Worm (Caenorhabditis elegans) whole organism, late embryonic: ENCODE results near the gene eif-2D.
A peak's percentile ranks its signal among the peaks of the same experiment; 100 is the strongest.

Experiments
- C08G9.2 ChIP-seq: sonication (generic microtip); optimal IDR thresholded peaks from 2 replicates; lab custom pipeline; 2016; ENCODE audit warnings: mild to moderate bottlenecking, missing genetic modification characterization, moderate library complexity, missing compliant biosample characterization
- K09A11.1 ChIP-seq: sonication (generic microtip); optimal IDR thresholded peaks from 2 replicates; lab custom pipeline; 2017; ENCODE audit warnings: antibody characterized with exemption, mild to moderate bottlenecking, missing genetic modification characterization, missing compliant biosample characterization; ENCODE audit not compliant: insufficient read depth
- T23F11.4 ChIP-seq: fragments of 200-800 bp; sonication (Bioruptor generic); optimal IDR thresholded peaks from 2 replicates; lab custom pipeline; 2018; ENCODE audit warnings: mild to moderate bottlenecking, missing genetic modification characterization, missing compliant biosample characterization
- Y22D7AL.16 ChIP-seq: sonication (generic microtip); optimal IDR thresholded peaks from 2 replicates; lab custom pipeline; 2016; ENCODE audit warnings: missing genetic modification characterization, missing compliant biosample characterization
- ahr-1 ChIP-seq: sonication (generic microtip); optimal IDR thresholded peaks from 2 replicates; lab custom pipeline; 2016; ENCODE audit warnings: missing genetic modification characterization, missing compliant biosample characterization
- ama-1 ChIP-seq: fragments of 150-350 bp; optimal IDR thresholded peaks from 2 replicates; lab custom pipeline; 2014
- ceh-2 ChIP-seq: sonication (generic microtip); optimal IDR thresholded peaks from 2 replicates; lab custom pipeline; 2016; ENCODE audit warnings: missing genotype, missing genetic modification characterization, missing compliant biosample characterization
- ceh-30 ChIP-seq: fragments of 150-350 bp; optimal IDR thresholded peaks from 2 replicates; lab custom pipeline; 2014; ENCODE audit warnings: missing biosample characterization, missing genetic modification characterization
- ceh-31 ChIP-seq: sonication (generic microtip); optimal IDR thresholded peaks from 2 replicates; lab custom pipeline; 2016; ENCODE audit warnings: missing genetic modification characterization, missing compliant biosample characterization
- ceh-34 ChIP-seq: sonication (generic microtip); optimal IDR thresholded peaks from 2 replicates; lab custom pipeline; 2016; ENCODE audit warnings: mild to moderate bottlenecking, missing genetic modification characterization, missing compliant biosample characterization
- ceh-9 ChIP-seq: sonication (generic microtip); optimal IDR thresholded peaks from 2 replicates; lab custom pipeline; 2016; ENCODE audit warnings: mild to moderate bottlenecking, missing genetic modification characterization, inconsistent platforms, missing compliant biosample characterization
- che-1 ChIP-seq: sonication (generic microtip); optimal IDR thresholded peaks from 2 replicates; lab custom pipeline; 2016; ENCODE audit warnings: mild to moderate bottlenecking, missing genetic modification characterization, missing compliant biosample characterization
- dmd-4 ChIP-seq: sonication (generic microtip); optimal IDR thresholded peaks from 2 replicates; lab custom pipeline; 2016; ENCODE audit warnings: borderline replicate concordance, missing genetic modification characterization, missing compliant biosample characterization
- dve-1 ChIP-seq: sonication (generic microtip); optimal IDR thresholded peaks from 2 replicates; lab custom pipeline; 2017; ENCODE audit warnings: antibody characterized with exemption, mild to moderate bottlenecking, missing genetic modification characterization, missing compliant biosample characterization
- elt-2 ChIP-seq: sonication (generic microtip); optimal IDR thresholded peaks from 2 replicates; lab custom pipeline; 2016; ENCODE audit warnings: missing genetic modification reagents, missing genetic modification characterization, missing compliant biosample characterization
- elt-4 ChIP-seq: sonication (generic microtip); optimal IDR thresholded peaks from 2 replicates; lab custom pipeline; 2016; ENCODE audit warnings: missing genetic modification characterization, missing compliant biosample characterization
- ets-4 ChIP-seq: sonication (generic microtip); optimal IDR thresholded peaks from 2 replicates; lab custom pipeline; 2016; ENCODE audit warnings: missing genetic modification characterization, missing compliant biosample characterization
- eyg-1 ChIP-seq: sonication (generic microtip); optimal IDR thresholded peaks from 2 replicates; lab custom pipeline; 2016; ENCODE audit warnings: missing genotype, missing genetic modification characterization, missing compliant biosample characterization
- fax-1 ChIP-seq: sonication (generic microtip); optimal IDR thresholded peaks from 2 replicates; lab custom pipeline; 2016; ENCODE audit warnings: missing genotype, missing genetic modification characterization, missing compliant biosample characterization
- fkh-6 ChIP-seq: sonication (generic microtip); optimal IDR thresholded peaks from 2 replicates; lab custom pipeline; 2016; ENCODE audit warnings: missing genetic modification characterization, missing compliant biosample characterization
- hlh-13 ChIP-seq: fragments of 200-800 bp; sonication (Bioruptor generic); optimal IDR thresholded peaks from 2 replicates; lab custom pipeline; 2018; ENCODE audit warnings: mild to moderate bottlenecking, missing genetic modification characterization, missing compliant biosample characterization
- hlh-15 ChIP-seq: sonication (generic microtip); optimal IDR thresholded peaks from 2 replicates; lab custom pipeline; 2016; ENCODE audit warnings: missing genetic modification characterization, missing compliant biosample characterization
- hlh-30 ChIP-seq: sonication (generic microtip); optimal IDR thresholded peaks from 2 replicates; lab custom pipeline; 2017; ENCODE audit warnings: antibody characterized with exemption, missing genetic modification characterization, missing compliant biosample characterization; ENCODE audit not compliant: insufficient read depth
- hlh-8 ChIP-seq: sonication (generic microtip); optimal IDR thresholded peaks from 2 replicates; lab custom pipeline; 2016; ENCODE audit warnings: missing genotype, missing genetic modification characterization, missing compliant biosample characterization
- lim-6 ChIP-seq: sonication (generic microtip); optimal IDR thresholded peaks from 2 replicates; lab custom pipeline; 2016; ENCODE audit warnings: missing genetic modification characterization, missing compliant biosample characterization
- madf-2 ChIP-seq: sonication (generic microtip); optimal IDR thresholded peaks from 2 replicates; lab custom pipeline; 2017; ENCODE audit warnings: missing genetic modification characterization, missing compliant biosample characterization
- nfya-1 ChIP-seq: sonication (generic microtip); optimal IDR thresholded peaks from 2 replicates; lab custom pipeline; 2017; ENCODE audit warnings: missing genetic modification characterization, mild to moderate bottlenecking, missing compliant biosample characterization, antibody characterized with exemption, moderate library complexity
- npax-4 ChIP-seq: sonication (generic microtip); optimal IDR thresholded peaks from 2 replicates; lab custom pipeline; 2016; ENCODE audit warnings: missing genetic modification characterization, missing compliant biosample characterization
- pag-3 ChIP-seq: sonication (generic microtip); optimal IDR thresholded peaks from 2 replicates; lab custom pipeline; 2016; ENCODE audit warnings: missing compliant biosample characterization, missing genetic modification characterization, borderline replicate concordance
- pha-2 ChIP-seq: sonication (generic microtip); optimal IDR thresholded peaks from 2 replicates; lab custom pipeline; 2017; ENCODE audit warnings: mild to moderate bottlenecking, missing genetic modification characterization, missing compliant biosample characterization
- rnt-1 ChIP-seq: sonication (generic microtip); optimal IDR thresholded peaks from 2 replicates; lab custom pipeline; 2016; ENCODE audit warnings: missing genetic modification characterization, missing compliant biosample characterization
- sdc-2 ChIP-seq: sonication (generic microtip); optimal IDR thresholded peaks from 2 replicates; lab custom pipeline; 2016; ENCODE audit warnings: missing genotype, missing genetic modification characterization, missing compliant biosample characterization
- sox-2 ChIP-seq: fragments of 200-800 bp; sonication (Bioruptor generic); IDR thresholded peaks from 2 replicates; pipeline ENCODE4 v1.3.6; 2022; ENCODE audit warnings: missing genetic modification reagents, missing genetic modification characterization, missing compliant biosample characterization
- sox-4 ChIP-seq: sonication (generic microtip); optimal IDR thresholded peaks from 2 replicates; lab custom pipeline; 2017; ENCODE audit warnings: mild to moderate bottlenecking, missing genetic modification characterization, inconsistent platforms, missing compliant biosample characterization
- tbx-2 ChIP-seq: sonication (generic microtip); optimal IDR thresholded peaks from 2 replicates; lab custom pipeline; 2016; ENCODE audit warnings: missing genetic modification characterization, missing compliant biosample characterization
- tbx-7 ChIP-seq: sonication (generic microtip); optimal IDR thresholded peaks from 2 replicates; lab custom pipeline; 2016; ENCODE audit warnings: missing genotype, missing genetic modification characterization, missing compliant biosample characterization
- unc-42 ChIP-seq: sonication (generic microtip); optimal IDR thresholded peaks from 2 replicates; lab custom pipeline; 2016; ENCODE audit warnings: missing genotype, missing genetic modification characterization, missing compliant biosample characterization
- unc-86 ChIP-seq: sonication (generic microtip); optimal IDR thresholded peaks from 2 replicates; lab custom pipeline; 2016; ENCODE audit warnings: missing genetic modification characterization, missing compliant biosample characterization
- ztf-16 ChIP-seq: sonication (generic microtip); optimal IDR thresholded peaks from 2 replicates; lab custom pipeline; 2017; ENCODE audit warnings: missing genetic modification characterization, missing compliant biosample characterization

Gene eif-2D

DNA sequence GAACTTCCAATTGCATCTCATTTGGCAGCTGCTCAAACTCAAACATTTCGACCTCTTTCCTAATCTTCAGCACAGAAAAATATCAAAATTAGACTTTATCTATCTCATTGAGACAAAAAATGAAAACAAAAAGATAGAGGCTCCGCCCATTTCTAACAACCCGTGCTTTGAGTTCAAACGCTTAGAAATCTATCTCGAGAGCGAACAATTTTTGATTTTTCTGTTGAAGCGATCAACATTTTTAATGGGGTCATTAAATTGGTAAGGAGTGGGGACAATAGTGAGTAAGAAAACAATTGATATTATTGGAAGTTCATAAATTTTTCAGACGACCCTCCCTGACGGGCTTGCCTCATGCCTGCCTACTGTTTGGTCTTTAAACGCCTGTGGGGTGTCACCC, 7.3 kb downstream of the eif-2D start, which contains the start of the genes C25H3.10 and C25H3.1:
C25H3.10 (minus strand) TSS at position 101 of the 400 bp plus-strand sequence.
C25H3.1 (plus strand) TSS at position 203 of the 400 bp plus-strand sequence.
- no peak for TF ChIP-seq fkh-6 (tag; lab: Kevin White, UChicago)
- TF ChIP-seq ama-1 (lab: Kevin White, UChicago) = no peak
- TF ChIP-seq lim-6 (tag; lab: Kevin White, UChicago) = no peak
- no peak for TF ChIP-seq fax-1 (tag; lab: Kevin White, UChicago)
- TF ChIP-seq che-1 (tag; lab: Kevin White, UChicago) = no peak
- no peak for TF ChIP-seq ceh-30 (tag; lab: Kevin White, UChicago)
- TF ChIP-seq sdc-2 (tag; lab: Kevin White, UChicago) = no peak
- TF ChIP-seq elt-4 (tag; lab: Kevin White, UChicago) = no peak
- no peak for TF ChIP-seq ceh-34 (tag; lab: Kevin White, UChicago)
- TF ChIP-seq dmd-4 (tag; lab: Kevin White, UChicago) = no peak
- no peak for TF ChIP-seq ceh-9
- no peak for TF ChIP-seq ahr-1 (tag; lab: Kevin White, UChicago)
- TF ChIP-seq K09A11.1 (tag; lab: Kevin White, UChicago) = no peak
- TF ChIP-seq unc-42 (tag; lab: Kevin White, UChicago) = no peak
- no peak for TF ChIP-seq Y22D7AL.16
- TF ChIP-seq pag-3 (tag; lab: Kevin White, UChicago) = no peak
- no peak for TF ChIP-seq hlh-13
- TF ChIP-seq hlh-15 (tag; lab: Kevin White, UChicago) = no peak
- no peak for TF ChIP-seq C08G9.2 (tag; lab: Kevin White, UChicago)
- no peak for TF ChIP-seq pha-2 (tag; lab: Kevin White, UChicago)

DNA sequence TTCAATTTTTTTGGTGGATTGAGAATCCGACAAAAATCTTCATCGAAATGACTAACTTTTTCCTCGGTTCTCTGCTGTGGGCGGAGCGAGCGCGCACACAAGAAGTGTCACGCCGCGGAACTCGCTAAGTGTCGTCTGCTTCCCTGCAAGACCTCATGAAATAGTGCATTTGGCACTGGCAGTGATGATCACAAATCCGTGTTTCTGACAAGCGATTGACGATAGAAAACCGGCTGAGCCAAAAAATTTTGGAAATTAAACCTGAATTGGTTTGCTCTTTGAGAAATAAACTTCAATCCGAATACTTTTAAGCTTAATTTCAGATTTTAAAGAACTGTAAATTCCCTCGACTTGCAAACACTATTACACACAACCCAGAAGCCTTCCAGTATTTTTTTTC, 10.0 kb downstream of the eif-2D start:
- peak; percentile 66 for TF ChIP-seq ama-1 (lab: Kevin White, UChicago)
- no peak for TF ChIP-seq lim-6 (tag; lab: Kevin White, UChicago)
- peak; percentile 39 for TF ChIP-seq dve-1 (tag; lab: Kevin White, UChicago)
- peak; percentile 21 for TF ChIP-seq elt-2 (tag; lab: Kevin White, UChicago)
- TF ChIP-seq che-1 (tag; lab: Kevin White, UChicago) = no peak
- TF ChIP-seq tbx-2 (tag; lab: Kevin White, UChicago) = no peak
- TF ChIP-seq ets-4 (tag; lab: Kevin White, UChicago) = no peak
- no peak for TF ChIP-seq fkh-6 (tag; lab: Kevin White, UChicago)
- no peak for TF ChIP-seq ceh-2 (tag; lab: Kevin White, UChicago)
- TF ChIP-seq rnt-1 (tag; lab: Kevin White, UChicago) = no peak
- no peak for TF ChIP-seq ztf-16
- no peak for TF ChIP-seq unc-42 (tag; lab: Kevin White, UChicago)
- no peak for TF ChIP-seq hlh-8
- no peak for TF ChIP-seq tbx-7 (tag; lab: Kevin White, UChicago)
- TF ChIP-seq nfya-1 (tag; lab: Kevin White, UChicago) = no peak
- TF ChIP-seq madf-2 (tag; lab: Kevin White, UChicago) = no peak
- peak; percentile 15 for TF ChIP-seq hlh-30 (tag; lab: Kevin White, UChicago)
- TF ChIP-seq C08G9.2 (tag; lab: Kevin White, UChicago) = no peak
- TF ChIP-seq fax-1 (tag; lab: Kevin White, UChicago) = no peak
- TF ChIP-seq sox-4 (tag; lab: Kevin White, UChicago) = no peak
- no peak for TF ChIP-seq eyg-1 (tag; lab: Kevin White, UChicago)
- TF ChIP-seq dmd-4 (tag; lab: Kevin White, UChicago) = no peak

DNA sequence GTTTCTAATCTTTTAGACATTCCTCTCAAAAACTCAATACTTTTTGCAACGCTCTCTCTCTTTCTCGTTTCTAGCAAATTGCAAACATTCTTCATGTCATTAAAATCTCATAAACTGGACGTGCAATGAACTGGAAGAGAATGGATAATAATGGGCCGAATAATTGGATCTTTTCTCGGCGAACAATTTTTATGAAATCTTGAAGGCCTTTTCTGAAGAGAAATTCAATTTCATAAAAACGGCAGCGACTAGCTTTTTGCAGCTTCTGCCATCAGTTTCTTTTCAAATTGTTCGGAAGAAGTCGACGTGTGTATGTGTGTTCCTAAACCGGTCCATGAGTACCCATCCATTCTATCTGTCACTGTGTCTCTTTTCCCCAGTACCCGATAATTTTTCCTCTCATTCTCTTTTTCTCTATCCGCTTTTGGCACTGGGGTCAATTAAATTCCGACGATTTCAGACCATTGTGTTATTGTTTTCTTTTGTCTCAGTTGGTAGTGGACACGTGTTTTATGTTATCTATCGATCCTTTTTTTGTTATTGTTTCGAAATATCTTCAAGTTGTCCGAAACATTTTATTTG, 11.2 kb downstream of the eif-2D start:
- peak; percentile 49 for TF ChIP-seq unc-42 (tag; lab: Kevin White, UChicago)
- no peak for TF ChIP-seq unc-86
- no peak for TF ChIP-seq npax-4 (tag; lab: Kevin White, UChicago)
- no peak for TF ChIP-seq dmd-4 (tag; lab: Kevin White, UChicago)
- TF ChIP-seq C08G9.2 (tag; lab: Kevin White, UChicago) = no peak
- TF ChIP-seq ceh-31 (tag; lab: Kevin White, UChicago) = peak; percentile 62
- TF ChIP-seq T23F11.4 = no peak
- no peak for TF ChIP-seq sox-2 (GFP tag; lab: Robert Waterston, UW)
- no peak for TF ChIP-seq pag-3 (tag; lab: Kevin White, UChicago)
